Fruit fly (Drosophila melanogaster) whole organism, pupa: ENCODE data around the gene CG10598.
A peak's percentile ranks its signal among the peaks of the same experiment; 100 is the strongest.

Source experiments
- CG10348 ChIP-seq: fragments of 200-800 bp; sonication (Bioruptor generic); IDR thresholded peaks from 2 replicates; pipeline ENCODE4 v1.3.6; 2022; ENCODE audit warnings: missing biosample characterization, missing genetic modification characterization
- CG12605 ChIP-seq: fragments of 200-800 bp; sonication (Bioruptor generic); IDR thresholded peaks from 2 replicates; pipeline ENCODE4 v1.3.6; 2022; ENCODE audit warnings: missing biosample characterization, missing genetic modification characterization
- CG13204 ChIP-seq: fragments of 200-800 bp; sonication (Bioruptor generic); optimal IDR thresholded peaks from 2 replicates; lab custom pipeline; 2018; ENCODE audit warnings: missing biosample characterization, mild to moderate bottlenecking, missing genetic modification characterization, moderate library complexity
- CG14655 ChIP-seq: fragments of 200-800 bp; sonication (Bioruptor generic); optimal IDR thresholded peaks from 3 replicates; lab custom pipeline; 2017; ENCODE audit warnings: mild to moderate bottlenecking, missing biosample characterization, missing genetic modification reagents, missing genetic modification characterization
- CG15710 ChIP-seq: fragments of 200-800 bp; sonication (Bioruptor generic); optimal IDR thresholded peaks from 2 replicates; lab custom pipeline; 2018; ENCODE audit warnings: missing biosample characterization, mild to moderate bottlenecking, missing genetic modification characterization, moderate library complexity
- CG17806 ChIP-seq: fragments of 200-800 bp; sonication (Bioruptor generic); optimal IDR thresholded peaks from 2 replicates; lab custom pipeline; 2018; ENCODE audit warnings: missing biosample characterization, mild to moderate bottlenecking, missing genetic modification characterization, moderate library complexity
- CG32121 ChIP-seq: fragments of 200-800 bp; sonication (Bioruptor generic); IDR thresholded peaks from 2 replicates; pipeline ENCODE4 v1.3.6; 2022; ENCODE audit warnings: missing biosample characterization, missing genetic modification characterization
- CG34367 ChIP-seq: fragments of 200-800 bp; sonication (Bioruptor generic); optimal IDR thresholded peaks from 2 replicates; lab custom pipeline; 2018; ENCODE audit warnings: missing biosample characterization, mild to moderate bottlenecking, missing genetic modification characterization
- CG4496 ChIP-seq: fragments of 200-800 bp; sonication (Bioruptor generic); IDR thresholded peaks from 3 replicates; pipeline ENCODE4 v1.3.6; 2022; ENCODE audit warnings: missing biosample characterization, missing genetic modification characterization
- CG8159 ChIP-seq: fragments of 200-800 bp; sonication (Bioruptor generic); optimal IDR thresholded peaks from 3 replicates; lab custom pipeline; 2018; ENCODE audit warnings: missing biosample characterization, mild to moderate bottlenecking, missing genetic modification characterization, moderate library complexity
- CG8301 ChIP-seq: fragments of 200-800 bp; sonication (Bioruptor generic); optimal IDR thresholded peaks from 2 replicates; lab custom pipeline; 2018; ENCODE audit warnings: missing biosample characterization, mild to moderate bottlenecking, missing genetic modification characterization
- CG9948 ChIP-seq: fragments of 200-800 bp; sonication (Bioruptor generic); optimal IDR thresholded peaks from 2 replicates; lab custom pipeline; 2018; ENCODE audit warnings: missing biosample characterization, mild to moderate bottlenecking, missing genetic modification characterization, moderate library complexity
- D1 ChIP-seq: fragments of 200-800 bp; sonication (Bioruptor generic); optimal IDR thresholded peaks from 2 replicates; lab custom pipeline; 2018; ENCODE audit warnings: missing biosample characterization, mild to moderate bottlenecking, missing genetic modification characterization, moderate library complexity
- EcR ChIP-seq: fragments of 200-800 bp; sonication (Bioruptor generic); optimal IDR thresholded peaks from 3 replicates; lab custom pipeline; 2019; ENCODE audit warnings: missing biosample characterization, missing genetic modification characterization, mild to moderate bottlenecking, moderate library complexity, missing genetic modification reagents
- Ets98B ChIP-seq: fragments of 200-800 bp; sonication (Bioruptor generic); IDR thresholded peaks from 2 replicates; pipeline ENCODE4 v1.3.6; 2022; ENCODE audit warnings: missing biosample characterization, missing genetic modification characterization
- Pif1A ChIP-seq: fragments of 200-800 bp; sonication (Bioruptor generic); optimal IDR thresholded peaks from 3 replicates; lab custom pipeline; 2016; ENCODE audit warnings: missing biosample characterization, missing genetic modification characterization
- Pif1B ChIP-seq: fragments of 200-800 bp; sonication (Bioruptor generic); optimal IDR thresholded peaks from 3 replicates; lab custom pipeline; 2016; ENCODE audit warnings: missing biosample characterization, missing genetic modification characterization
- Snoo ChIP-seq: fragments of 200-800 bp; sonication (Bioruptor generic); optimal IDR thresholded peaks from 3 replicates; lab custom pipeline; 2017; ENCODE audit warnings: missing biosample characterization, mild to moderate bottlenecking, missing genetic modification characterization, inconsistent platforms
- fd96Ca ChIP-seq: fragments of 200-800 bp; sonication (Bioruptor generic); IDR thresholded peaks from 3 replicates; pipeline ENCODE4 v1.3.6; 2022; ENCODE audit warnings: missing biosample characterization, missing genetic modification characterization
- gl ChIP-seq: fragments of 200-800 bp; sonication (Bioruptor generic); optimal IDR thresholded peaks from 2 replicates; lab custom pipeline; 2018; ENCODE audit warnings: missing biosample characterization, mild to moderate bottlenecking, missing genetic modification characterization
- rn ChIP-seq: fragments of 200-800 bp; sonication (Bioruptor generic); IDR thresholded peaks from 2 replicates; pipeline ENCODE4 v1.3.6; 2022; ENCODE audit warnings: missing biosample characterization, missing genetic modification characterization

Gene CG10598

DNA sequence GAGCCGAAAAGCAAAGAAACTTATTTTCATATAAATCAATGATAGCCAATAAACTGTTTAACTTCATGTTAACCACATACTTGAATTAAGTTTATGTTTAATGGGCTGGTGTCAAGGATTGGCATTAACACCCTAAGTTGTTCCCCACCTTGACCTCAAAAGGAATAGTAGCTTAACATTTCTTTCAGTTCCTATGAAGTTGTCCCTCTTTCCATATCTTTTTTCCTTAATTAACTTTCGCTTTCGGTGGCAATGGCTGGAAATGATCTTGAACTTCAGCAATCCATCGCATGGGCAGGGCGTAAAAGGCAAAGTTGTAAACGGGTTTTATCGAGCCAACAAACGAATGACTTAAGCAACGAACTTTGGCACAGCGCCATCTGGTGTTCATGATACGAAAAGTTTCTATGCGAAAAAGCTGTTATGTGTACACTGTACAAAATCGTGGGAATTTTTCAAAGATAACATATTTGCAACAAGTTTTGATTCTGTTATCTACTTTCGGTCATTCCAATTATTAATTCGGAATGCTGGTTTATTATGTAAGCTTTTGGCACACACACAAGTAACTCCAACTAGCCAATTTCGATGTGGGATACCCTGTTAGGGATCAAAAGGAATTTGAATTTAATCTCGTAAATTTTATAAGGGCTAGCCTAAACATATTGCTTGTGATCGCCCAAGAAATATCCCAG lies 3.0 kb upstream of the CG10598 start:
- TF ChIP-seq CG8301 (tag; lab: Kevin White, UChicago) (no peak), fd96Ca (GFP tag; lab: Robert Waterston, UW) (no peak), CG13204 (GFP tag; lab: Kevin White, UChicago) (no peak), CG9948 (peak; percentile 44), Ets98B (GFP tag; lab: Robert Waterston, UW) (no peak), Snoo (peak; percentile 42), CG10348 (GFP tag; lab: Robert Waterston, UW) (no peak), gl (tag; lab: Kevin White, UChicago) (no peak), CG34367 (tag; lab: Kevin White, UChicago) (peak; percentile 56), CG14655 (no peak), Pif1A (GFP tag; lab: Kevin White, UChicago) (no peak), CG4496 (GFP tag; lab: Robert Waterston, UW) (no peak), CG12605 (GFP tag; lab: Robert Waterston, UW) (no peak), CG17806 (no peak), CG15710 (tag; lab: Kevin White, UChicago) (peak; percentile 42), Pif1B (no peak), EcR (GFP tag; lab: Kevin White, UChicago) (peak; percentile 94), D1 (tag; lab: Kevin White, UChicago) (no peak), rn (GFP tag; lab: Robert Waterston, UW) (no peak), CG32121 (GFP tag; lab: Robert Waterston, UW) (no peak), CG8159 (tag; lab: Kevin White, UChicago) (no peak)

- TF ChIP-seq Pif1A (GFP tag; lab: Kevin White, UChicago) (no peak), CG4496 (GFP tag; lab: Robert Waterston, UW) (no peak), CG15710 (tag; lab: Kevin White, UChicago) (no peak), Snoo (no peak), Ets98B (GFP tag; lab: Robert Waterston, UW) (no peak), fd96Ca (GFP tag; lab: Robert Waterston, UW) (no peak), CG17806 (no peak), CG10348 (GFP tag; lab: Robert Waterston, UW) (no peak), D1 (tag; lab: Kevin White, UChicago) (no peak), CG8301 (tag; lab: Kevin White, UChicago) (no peak), rn (GFP tag; lab: Robert Waterston, UW) (no peak), CG13204 (GFP tag; lab: Kevin White, UChicago) (no peak), CG12605 (GFP tag; lab: Robert Waterston, UW) (no peak), CG34367 (tag; lab: Kevin White, UChicago) (no peak)
- TF ChIP-seq, all 21 proteins: peak for 0
Observed at dm6 chrX:17227462-17227861, 795 bp upstream of the CG10598 start.

DNA sequence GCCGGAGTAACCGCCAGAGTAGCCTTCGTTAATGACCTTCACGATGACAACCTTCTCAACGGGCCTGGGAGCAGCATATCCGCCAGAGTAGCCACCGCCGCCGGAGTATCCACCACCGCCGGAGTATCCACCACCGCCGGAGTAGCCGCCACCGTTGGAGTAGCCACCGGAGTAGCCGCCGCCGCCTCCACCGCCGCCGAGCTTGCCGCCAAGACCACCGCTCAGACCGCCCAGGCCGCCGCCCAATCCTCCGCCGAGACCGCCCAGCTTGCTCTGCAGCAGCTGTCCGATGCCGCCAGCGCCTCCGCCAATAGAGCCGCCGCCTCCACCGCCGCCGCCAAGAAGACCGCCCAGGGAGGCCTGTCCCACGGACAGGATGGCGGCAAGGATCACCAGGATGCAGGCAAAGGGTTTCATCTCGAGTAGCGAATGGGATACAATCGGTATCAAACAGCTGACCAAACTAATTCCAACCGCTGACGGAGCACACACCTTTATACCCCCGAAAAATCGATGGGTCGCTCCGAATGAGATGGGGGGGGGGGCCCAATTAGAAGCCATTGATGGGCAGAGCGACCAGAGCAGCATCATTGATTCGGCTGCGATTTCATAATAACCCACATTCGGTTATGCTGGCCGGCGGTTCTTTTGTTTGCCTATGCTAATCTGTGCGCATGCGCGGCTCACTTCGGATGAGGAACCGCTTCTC lies 541 bp downstream of the CG10598 start:
- TF ChIP-seq Ets98B (GFP tag; lab: Robert Waterston, UW): no peak
- TF ChIP-seq CG8159 (tag; lab: Kevin White, UChicago): no peak
- TF ChIP-seq D1 (tag; lab: Kevin White, UChicago): no peak
- no peak for TF ChIP-seq CG15710 (tag; lab: Kevin White, UChicago)
- no peak for TF ChIP-seq EcR (GFP tag; lab: Kevin White, UChicago)
- no peak for TF ChIP-seq CG10348 (GFP tag; lab: Robert Waterston, UW)
- TF ChIP-seq CG4496 (GFP tag; lab: Robert Waterston, UW): no peak
- TF ChIP-seq CG8301 (tag; lab: Kevin White, UChicago): no peak
- no peak for TF ChIP-seq CG14655
- no peak for TF ChIP-seq Snoo
- no peak for TF ChIP-seq CG12605 (GFP tag; lab: Robert Waterston, UW)
- TF ChIP-seq Pif1B: no peak
- TF ChIP-seq CG32121 (GFP tag; lab: Robert Waterston, UW): no peak
- no peak for TF ChIP-seq fd96Ca (GFP tag; lab: Robert Waterston, UW)
- no peak for TF ChIP-seq CG17806
- no peak for TF ChIP-seq rn (GFP tag; lab: Robert Waterston, UW)
- no peak for TF ChIP-seq Pif1A (GFP tag; lab: Kevin White, UChicago)

DNA sequence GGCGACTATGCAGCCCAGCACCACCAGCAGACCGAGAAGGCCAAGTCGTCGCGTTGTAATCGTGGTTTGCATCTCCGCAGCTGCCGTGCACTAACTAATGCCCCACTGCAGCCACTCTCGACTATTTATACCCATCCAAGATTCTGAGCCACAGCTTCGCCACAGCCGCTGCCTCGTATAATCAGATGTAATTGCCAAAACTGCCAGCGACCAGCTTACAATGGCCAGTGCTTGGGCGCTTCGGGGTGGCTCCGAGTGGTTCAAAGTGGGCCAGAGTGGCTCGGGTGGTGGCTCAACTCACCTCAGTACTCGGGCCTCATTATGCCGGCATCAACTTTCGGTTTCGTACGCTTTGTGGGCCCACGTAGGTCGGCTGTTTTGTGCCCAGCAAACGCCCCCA lies 3.0 kb downstream of the CG10598 start, which contains the start of gene CG34327:
TSS of gene CG34327 (minus strand) at position 101 of the 400 bp plus-strand sequence.
- no peak for TF ChIP-seq CG15710 (tag; lab: Kevin White, UChicago)
- no peak for TF ChIP-seq rn (GFP tag; lab: Robert Waterston, UW)
- no peak for TF ChIP-seq Pif1B
- no peak for TF ChIP-seq CG13204 (GFP tag; lab: Kevin White, UChicago)
- no peak for TF ChIP-seq CG8301 (tag; lab: Kevin White, UChicago)
- no peak for TF ChIP-seq CG10348 (GFP tag; lab: Robert Waterston, UW)
- no peak for TF ChIP-seq CG17806
- no peak for TF ChIP-seq Ets98B (GFP tag; lab: Robert Waterston, UW)
- TF ChIP-seq EcR (GFP tag; lab: Kevin White, UChicago): no peak
- no peak for TF ChIP-seq CG34367 (tag; lab: Kevin White, UChicago)
- no peak for TF ChIP-seq CG32121 (GFP tag; lab: Robert Waterston, UW)
- TF ChIP-seq CG4496 (GFP tag; lab: Robert Waterston, UW): no peak
- no peak for TF ChIP-seq CG14655
- TF ChIP-seq CG12605 (GFP tag; lab: Robert Waterston, UW): no peak

DNA sequence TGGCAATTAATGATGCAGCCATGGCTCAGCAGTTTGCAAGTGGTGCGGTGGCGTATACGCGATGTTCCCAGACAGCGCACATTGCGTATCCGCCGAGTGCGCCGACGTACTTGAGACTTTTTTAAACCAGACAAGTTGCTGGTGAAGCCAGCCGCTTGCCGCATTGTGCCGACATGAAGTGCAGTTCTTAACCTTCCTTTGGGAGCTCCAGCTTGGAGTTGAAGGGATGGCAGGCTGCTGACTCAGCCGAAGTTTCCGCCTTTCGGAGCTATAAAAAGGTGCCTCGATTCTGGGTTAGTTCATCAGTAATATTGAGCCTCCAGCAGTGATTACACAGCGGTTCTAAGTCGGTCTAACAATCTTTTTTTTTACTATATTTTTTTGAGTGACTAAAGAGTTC lies 5.5 kb downstream of the CG10598 start, which contains the start of gene CG5172:
TSS of gene CG5172 (plus strand) at position 301 of the 400 bp plus-strand sequence.
- no peak for TF ChIP-seq CG15710 (tag; lab: Kevin White, UChicago)
- no peak for TF ChIP-seq Pif1A (GFP tag; lab: Kevin White, UChicago)
- TF ChIP-seq fd96Ca (GFP tag; lab: Robert Waterston, UW): no peak
- TF ChIP-seq CG8159 (tag; lab: Kevin White, UChicago): no peak
- TF ChIP-seq CG8301 (tag; lab: Kevin White, UChicago): no peak
